Worm (Caenorhabditis elegans): ENCODE measurements around the gene subs-4.

Gene subs-4

DNA sequence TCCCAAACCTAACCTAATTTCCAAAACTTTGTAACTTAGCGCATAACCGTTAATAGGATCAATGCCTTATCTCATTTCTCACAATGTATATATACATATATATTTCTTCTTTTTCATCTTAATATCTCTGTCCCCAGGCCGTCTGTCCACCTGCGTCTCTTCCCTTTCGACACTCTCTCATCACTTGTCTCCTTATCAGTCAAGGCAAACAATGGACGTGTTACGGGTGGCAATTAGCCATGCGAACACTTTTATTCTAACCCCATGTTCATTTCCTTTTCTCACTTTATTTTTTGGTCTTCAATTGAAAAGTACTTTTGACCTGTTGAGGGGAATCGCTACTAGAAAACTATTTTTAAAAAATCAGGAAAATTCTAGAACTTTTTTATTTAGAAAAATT lies 24.6 kb upstream of the subs-4 start:
- TF ChIP-seq him-1 (tag; optimal IDR thresholded peaks at IDR 0.05) = no peak
- no peak for TF ChIP-seq W03F9.2 (tag; optimal IDR thresholded peaks at IDR 0.05)
- TF ChIP-seq dao-5 (tag; optimal IDR thresholded peaks at IDR 0.05) = no peak

- TF ChIP-seq him-1 (tag; optimal IDR thresholded peaks at IDR 0.05) (no peak), W03F9.2 (tag; optimal IDR thresholded peaks at IDR 0.05) (no peak), dao-5 (tag; optimal IDR thresholded peaks at IDR 0.05) (no peak)
Measured at ce11 chrIII:11358273-11358672, 23.7 kb upstream of the subs-4 start.

DNA sequence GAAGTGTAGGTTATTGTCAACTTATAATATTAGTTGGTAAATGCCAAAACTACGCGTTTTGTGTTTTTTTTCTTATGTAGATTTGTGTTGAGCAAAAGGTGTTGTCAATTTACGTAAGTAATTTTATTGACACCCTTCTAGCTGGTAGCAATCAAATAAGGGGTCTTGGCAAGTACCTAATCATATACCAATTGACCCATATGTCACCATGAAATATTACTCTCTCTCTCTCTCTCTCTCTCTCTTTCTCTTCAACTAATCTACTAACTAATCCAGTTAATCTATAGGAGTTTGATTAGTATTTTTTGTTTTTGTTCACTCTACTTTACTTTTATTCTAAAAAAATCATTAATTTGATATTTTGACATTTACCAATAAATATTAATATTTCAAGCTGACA lies 22.6 kb upstream of the subs-4 start:
- TF ChIP-seq dao-5 (tag; optimal IDR thresholded peaks at IDR 0.05) (no peak), him-1 (tag; optimal IDR thresholded peaks at IDR 0.05) (no peak), W03F9.2 (tag; optimal IDR thresholded peaks at IDR 0.05) (no peak)

DNA sequence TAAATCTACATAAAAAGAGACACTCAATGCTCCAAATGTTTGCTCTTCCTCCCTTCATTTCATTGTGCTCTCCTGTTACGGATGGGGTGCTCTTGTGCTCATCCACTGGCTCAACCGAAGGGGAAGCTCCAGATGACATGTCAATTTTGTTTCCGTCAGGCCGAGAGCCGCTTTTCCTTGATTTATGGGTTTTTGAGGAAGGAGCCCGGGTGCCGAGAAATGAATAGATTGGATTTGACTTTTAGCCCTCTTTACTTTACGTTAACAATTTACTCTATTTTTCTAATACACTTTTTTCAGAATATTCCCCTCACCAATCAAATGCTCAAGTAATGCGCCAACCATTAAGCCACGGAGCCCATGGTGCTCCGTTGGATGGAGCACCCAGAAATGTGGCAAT lies 21.9 kb upstream of the subs-4 start, which contains the start of gene T28D6.4:
Gene T28D6.4, plus strand, starts transcription at position 301 of the 400 bp plus-strand sequence.
- TF ChIP-seq W03F9.2 (tag; optimal IDR thresholded peaks at IDR 0.05) = no peak

DNA sequence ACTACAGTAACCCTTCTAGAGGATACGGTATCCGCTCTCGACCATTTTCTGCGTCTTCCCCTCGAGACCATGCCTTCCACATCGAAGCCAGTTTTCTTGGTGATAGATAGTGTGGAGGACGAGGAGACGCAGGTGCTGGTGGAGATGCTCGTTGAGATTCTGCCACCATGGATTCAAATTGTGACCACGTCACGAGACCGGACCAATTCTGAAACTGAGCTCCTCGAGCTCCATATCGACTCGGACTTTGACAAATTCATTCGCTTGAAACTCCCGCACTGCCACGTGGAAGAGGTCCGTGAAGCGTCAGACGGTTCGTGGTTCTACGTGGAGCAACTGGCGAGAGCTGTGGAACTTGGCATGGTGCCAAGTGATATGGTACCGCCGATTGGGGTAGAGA lies 20.6 kb upstream of the subs-4 start:
- TF ChIP-seq dao-5 (tag; optimal IDR thresholded peaks at IDR 0.05) (no peak), him-1 (tag; optimal IDR thresholded peaks at IDR 0.05) (no peak), W03F9.2 (tag; optimal IDR thresholded peaks at IDR 0.05) (no peak)

ce11 chrIII:11362915-11363314 lies 19.1 kb upstream of the subs-4 start:
- TF ChIP-seq W03F9.2 (tag; optimal IDR thresholded peaks at IDR 0.05) (no peak), dao-5 (tag; optimal IDR thresholded peaks at IDR 0.05) (no peak), him-1 (tag; optimal IDR thresholded peaks at IDR 0.05) (no peak)

- TF ChIP-seq W03F9.2 (tag; optimal IDR thresholded peaks at IDR 0.05) (no peak), dao-5 (tag; optimal IDR thresholded peaks at IDR 0.05) (no peak), him-1 (tag; optimal IDR thresholded peaks at IDR 0.05) (no peak)
Measured at ce11 chrIII:11366467-11366866, 15.6 kb upstream of the subs-4 start, which contains the start of gene T28D6.3. Gene T28D6.3 (plus strand): TSS chrIII:11366767.

DNA sequence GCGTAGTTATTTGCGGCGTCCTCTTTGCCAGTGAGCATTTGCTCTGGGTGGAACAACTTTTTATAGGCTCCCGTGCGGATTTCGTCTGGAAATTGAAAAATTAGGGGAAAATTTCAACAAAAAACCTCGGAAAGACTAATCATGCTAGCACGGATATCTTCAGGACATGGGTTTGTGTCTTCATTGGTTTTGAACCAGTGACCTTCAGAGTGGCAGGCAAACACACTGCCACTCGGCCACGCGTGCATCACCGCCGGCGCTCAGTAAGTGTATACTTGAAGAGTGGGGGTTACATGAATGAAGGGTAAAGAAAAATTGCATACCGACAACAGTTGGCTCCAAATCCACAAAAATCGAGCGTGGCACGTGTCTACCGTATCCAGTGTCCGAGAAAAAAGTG lies 10.8 kb upstream of the subs-4 start:
- TF ChIP-seq him-1 (tag; optimal IDR thresholded peaks at IDR 0.05) (peak; percentile 71), dao-5 (tag; optimal IDR thresholded peaks at IDR 0.05) (no peak)

DNA sequence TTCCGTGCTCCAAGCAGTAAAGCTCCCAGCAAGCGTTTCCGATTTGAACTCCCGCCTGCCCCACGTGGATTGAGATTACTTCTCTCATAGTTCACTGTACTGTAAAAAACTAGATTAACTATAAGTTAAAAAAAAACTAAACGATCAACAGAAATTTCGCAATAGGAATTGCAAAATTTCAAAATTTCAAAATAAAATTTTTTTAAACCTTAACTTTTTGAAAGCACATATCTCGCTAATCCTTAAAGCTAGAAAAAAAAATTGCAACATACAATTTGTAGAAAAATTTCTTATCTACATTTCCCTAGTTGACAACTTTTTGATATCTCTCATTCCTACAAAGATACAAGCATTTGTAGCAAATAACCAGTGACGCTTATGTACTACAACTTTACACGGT lies 10.3 kb upstream of the subs-4 start, which contains the start of gene tba-7:
Gene tba-7, minus strand, starts transcription at position 101 of the 400 bp plus-strand sequence.
- TF ChIP-seq dao-5 (tag; optimal IDR thresholded peaks at IDR 0.05) = no peak
- TF ChIP-seq him-1 (tag; optimal IDR thresholded peaks at IDR 0.05) = no peak
- no peak for TF ChIP-seq W03F9.2 (tag; optimal IDR thresholded peaks at IDR 0.05)

DNA sequence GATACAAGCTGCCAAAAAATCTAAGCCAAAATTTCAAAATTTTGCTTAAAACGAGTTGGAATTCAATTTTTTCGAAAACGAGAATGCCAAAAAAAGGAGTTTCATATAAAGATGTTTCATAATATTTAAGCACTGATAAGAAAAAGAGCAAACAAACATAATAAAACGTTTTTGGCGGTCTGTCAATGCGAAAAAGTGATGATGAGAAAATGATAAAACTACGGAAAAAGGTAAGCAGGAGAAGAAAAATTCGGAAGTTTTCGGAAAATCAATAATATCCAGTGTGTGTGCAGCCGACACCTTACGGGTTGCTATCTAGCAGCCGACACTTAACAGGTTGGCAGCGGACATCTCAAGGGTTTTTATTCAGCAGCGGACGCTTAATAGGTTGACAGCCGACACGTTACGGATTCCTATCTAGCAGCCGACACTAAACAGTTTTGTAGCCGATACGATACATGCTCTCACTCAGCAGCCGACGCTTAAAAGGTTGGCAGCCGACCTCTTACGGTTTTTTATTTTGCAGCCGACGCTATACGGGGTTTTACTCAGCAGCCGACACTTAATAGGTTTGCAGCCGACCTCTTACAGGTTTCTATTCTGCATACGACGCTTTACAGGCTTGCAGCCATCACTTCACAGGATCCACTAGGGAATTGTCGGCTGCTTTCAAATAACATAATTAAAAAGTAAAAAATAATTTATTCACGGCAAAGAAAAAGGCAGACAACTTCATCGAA lies 9.7 kb upstream of the subs-4 start:
- TF ChIP-seq dao-5 (tag; optimal IDR thresholded peaks at IDR 0.05) = no peak

DNA sequence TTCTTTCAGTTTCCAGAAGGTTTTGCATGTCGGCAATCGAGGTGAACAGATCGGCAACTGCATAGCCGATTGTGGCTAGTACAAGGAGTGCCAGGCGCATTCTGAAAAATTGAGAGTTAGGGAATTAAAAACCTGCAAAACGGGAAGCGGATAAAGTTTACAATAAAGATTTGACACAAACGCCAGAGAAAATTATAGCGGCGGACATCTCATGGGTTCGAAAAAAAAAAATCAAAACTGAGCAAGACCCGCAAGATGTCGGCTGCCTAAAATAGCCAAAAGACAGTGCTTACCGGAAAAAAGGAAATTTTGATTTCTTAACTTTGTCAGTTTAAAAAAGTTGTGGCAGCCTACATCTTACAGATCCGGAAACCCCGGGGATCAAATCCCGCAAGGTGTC lies 4.1 kb upstream of the subs-4 start, which contains the start of gene dpy-18:
Gene dpy-18, minus strand, starts transcription at position 101 of the 400 bp plus-strand sequence.
- TF ChIP-seq him-1 (tag; optimal IDR thresholded peaks at IDR 0.05) (no peak), dao-5 (tag; optimal IDR thresholded peaks at IDR 0.05) (no peak), W03F9.2 (tag; optimal IDR thresholded peaks at IDR 0.05) (no peak)

- TF ChIP-seq dao-5 (tag; optimal IDR thresholded peaks at IDR 0.05) (no peak), W03F9.2 (tag; optimal IDR thresholded peaks at IDR 0.05) (no peak), him-1 (tag; optimal IDR thresholded peaks at IDR 0.05) (no peak)
Measured at ce11 chrIII:11378450-11378849, 3.6 kb upstream of the subs-4 start.

ce11 chrIII:11378910-11379309 lies 3.1 kb upstream of the subs-4 start:
- TF ChIP-seq W03F9.2 (tag; optimal IDR thresholded peaks at IDR 0.05) (no peak), him-1 (tag; optimal IDR thresholded peaks at IDR 0.05) (no peak), dao-5 (tag; optimal IDR thresholded peaks at IDR 0.05) (no peak)

DNA sequence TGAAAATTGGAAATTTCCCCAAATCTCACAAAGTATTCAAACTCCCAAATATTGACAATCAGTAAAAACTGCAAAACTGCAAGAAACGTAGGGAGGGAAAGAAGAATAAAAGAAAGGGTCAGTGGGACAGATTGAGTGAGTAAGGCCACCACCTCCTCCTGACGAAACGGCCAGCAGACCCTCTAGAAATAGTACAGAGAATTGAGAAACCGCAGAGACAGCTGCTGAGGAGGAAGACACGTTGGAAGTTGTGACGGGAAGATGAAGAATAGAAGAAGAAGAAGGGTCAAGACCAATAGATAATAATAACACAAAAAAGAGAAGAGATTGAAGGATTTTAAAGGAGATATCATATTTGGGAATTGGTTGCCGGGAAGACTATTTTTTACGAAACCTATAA lies 1.5 kb upstream of the subs-4 start:
- TF ChIP-seq W03F9.2 (tag; optimal IDR thresholded peaks at IDR 0.05) = no peak
- TF ChIP-seq dao-5 (tag; optimal IDR thresholded peaks at IDR 0.05) = no peak
- TF ChIP-seq him-1 (tag; optimal IDR thresholded peaks at IDR 0.05) = no peak

- TF ChIP-seq him-1 (tag; optimal IDR thresholded peaks at IDR 0.05) (no peak), dao-5 (tag; optimal IDR thresholded peaks at IDR 0.05) (no peak), W03F9.2 (tag; optimal IDR thresholded peaks at IDR 0.05) (no peak)
Measured at ce11 chrIII:11389384-11389783, 7.4 kb downstream of the subs-4 start.
